Fruit fly (Drosophila melanogaster): ENCODE results near the gene CG5674.

- TF ChIP-seq psq (optimal IDR thresholded peaks at IDR 0.05) (no peak), insv (optimal IDR thresholded peaks at IDR 0.05) (no peak), ttk (optimal IDR thresholded peaks at IDR 0.05) (no peak), h (optimal IDR thresholded peaks at IDR 0.05) (no peak), Sin3A (optimal IDR thresholded peaks at IDR 0.05) (no peak), Myc (optimal IDR thresholded peaks at IDR 0.05) (no peak)
Measured at dm6 chr2L:18008653-18009052, 45.5 kb downstream of the CG5674 start, which contains the start of gene CG31740.
